Worm (Caenorhabditis elegans) whole organism, L3 larva: ENCODE results near the gene W08E12.4.
"Not testable (repeated sequence)": the region's sequence is repeated elsewhere in the genome, so short reads cannot be mapped to it uniquely, and the experiment has no call there.

Experiments
- ZK546.5 ChIP-seq: sonication (generic microtip); optimal IDR thresholded peaks from 2 replicates; lab custom pipeline; 2017; ENCODE audit warnings: missing biosample characterization, missing genetic modification characterization
- aly-2 ChIP-seq: fragments of 150-350 bp; optimal IDR thresholded peaks from 2 replicates; lab custom pipeline; 2014; ENCODE audit warnings: missing biosample characterization, missing genetic modification characterization
- ceh-16 ChIP-seq: sonication (generic microtip); optimal IDR thresholded peaks from 2 replicates; lab custom pipeline; 2017; ENCODE audit warnings: missing biosample characterization, missing genetic modification characterization
- ceh-28 ChIP-seq: fragments of 150-350 bp; optimal IDR thresholded peaks from 2 replicates; lab custom pipeline; 2014; ENCODE audit warnings: missing biosample characterization, missing genetic modification reagents, missing genetic modification characterization
- ceh-82 ChIP-seq: fragments of 150-350 bp; optimal IDR thresholded peaks from 2 replicates; lab custom pipeline; 2014; ENCODE audit warnings: missing biosample characterization, missing genetic modification characterization
- egl-27 ChIP-seq: sonication (generic microtip); optimal IDR thresholded peaks from 4 replicates; lab custom pipeline; 2017; ENCODE audit warnings: missing biosample characterization, missing genetic modification reagents, missing genetic modification characterization
- elt-2 ChIP-seq: sonication (generic microtip); optimal IDR thresholded peaks from 2 replicates; lab custom pipeline; 2016; ENCODE audit warnings: missing genetic modification reagents, mild to moderate bottlenecking, missing genetic modification characterization, missing compliant biosample characterization
- elt-3 ChIP-seq, 3 experiments: fragments of 150-350 bp in 1 of 3; sonication (generic microtip) in 2 of 3; optimal IDR thresholded peaks; 2 replicates in 2 of 3; 4 replicates in 1 of 3; lab custom pipeline; 2014 to 2017; ENCODE audit warnings: missing biosample characterization in 3 of 3, missing genetic modification characterization in 3 of 3
- fkh-10 ChIP-seq: sonication (generic microtip); optimal IDR thresholded peaks from 2 replicates; lab custom pipeline; 2017; ENCODE audit warnings: missing biosample characterization, missing genetic modification reagents, missing genetic modification characterization
- fkh-2 ChIP-seq: fragments of 150-350 bp; optimal IDR thresholded peaks from 2 replicates; lab custom pipeline; 2014; ENCODE audit warnings: missing biosample characterization, missing genetic modification reagents, missing genetic modification characterization
- fos-1 ChIP-seq: fragments of 150-350 bp; optimal IDR thresholded peaks from 2 replicates; lab custom pipeline; 2014; ENCODE audit warnings: missing biosample characterization, missing genetic modification characterization
- jun-1 ChIP-seq: fragments of 150-350 bp; optimal IDR thresholded peaks from 2 replicates; lab custom pipeline; 2014; ENCODE audit warnings: missing biosample characterization, missing genetic modification reagents, missing genetic modification characterization
- lin-15B ChIP-seq: fragments of 150-350 bp; optimal IDR thresholded peaks from 2 replicates; lab custom pipeline; 2014; ENCODE audit warnings: missing biosample characterization, missing genetic modification characterization
- lin-39 ChIP-seq: fragments of 150-350 bp; optimal IDR thresholded peaks from 2 replicates; lab custom pipeline; 2018; ENCODE audit warnings: missing biosample characterization, missing genetic modification reagents, missing genetic modification characterization
- lsy-12 ChIP-seq: sonication (generic microtip); optimal IDR thresholded peaks from 2 replicates; lab custom pipeline; 2016; ENCODE audit warnings: mild to moderate bottlenecking, missing genetic modification characterization, missing compliant biosample characterization
- mml-1 ChIP-seq: fragments of 150-350 bp; sonication (generic microtip); optimal IDR thresholded peaks from 3 replicates; lab custom pipeline; 2014; ENCODE audit warnings: missing biosample characterization, missing genetic modification characterization
- nhr-11 ChIP-seq: fragments of 150-350 bp; optimal IDR thresholded peaks from 2 replicates; lab custom pipeline; 2014; ENCODE audit warnings: missing biosample characterization, missing genetic modification characterization
- nhr-12 ChIP-seq: fragments of 150-350 bp; optimal IDR thresholded peaks from 2 replicates; lab custom pipeline; 2014; ENCODE audit warnings: missing biosample characterization, missing genetic modification characterization
- nhr-23 ChIP-seq: fragments of 150-350 bp; optimal IDR thresholded peaks from 2 replicates; lab custom pipeline; 2014; ENCODE audit warnings: missing biosample characterization, missing genetic modification reagents, missing genetic modification characterization
- nhr-237 ChIP-seq: fragments of 150-350 bp; optimal IDR thresholded peaks from 2 replicates; lab custom pipeline; 2014; ENCODE audit warnings: missing biosample characterization, missing genetic modification characterization
- nhr-28 ChIP-seq: fragments of 150-350 bp; optimal IDR thresholded peaks from 2 replicates; lab custom pipeline; 2014; ENCODE audit warnings: missing biosample characterization, missing genetic modification characterization
- nhr-43 ChIP-seq: sonication (generic microtip); optimal IDR thresholded peaks from 2 replicates; lab custom pipeline; 2016; ENCODE audit warnings: mild to moderate bottlenecking, missing genetic modification characterization, missing compliant biosample characterization; ENCODE audit not compliant: poor library complexity, severe bottlenecking
- nhr-67 ChIP-seq: fragments of 150-350 bp; optimal IDR thresholded peaks from 2 replicates; lab custom pipeline; 2014; ENCODE audit warnings: missing biosample characterization, missing genetic modification characterization
- nhr-76 ChIP-seq: fragments of 150-350 bp; sonication (generic microtip); optimal IDR thresholded peaks from 5 replicates; lab custom pipeline; 2014; ENCODE audit warnings: missing biosample characterization, missing genetic modification characterization
- pha-4 ChIP-seq: fragments of 150-350 bp; optimal IDR thresholded peaks from 2 replicates; lab custom pipeline; 2014; ENCODE audit warnings: missing biosample characterization, missing genetic modification reagents, missing genetic modification characterization
- pqm-1 ChIP-seq: fragments of 150-350 bp; optimal IDR thresholded peaks from 2 replicates; lab custom pipeline; 2017; ENCODE audit warnings: missing biosample characterization, missing genetic modification characterization, inconsistent platforms
- sea-2 ChIP-seq: fragments of 150-350 bp; sonication (generic microtip); optimal IDR thresholded peaks from 4 replicates; lab custom pipeline; 2014; ENCODE audit warnings: missing biosample characterization, missing genetic modification reagents, missing genetic modification characterization
- skn-1 ChIP-seq: fragments of 150-350 bp; optimal IDR thresholded peaks from 2 replicates; lab custom pipeline; 2014; ENCODE audit warnings: missing biosample characterization, missing genetic modification characterization
- snpc-4 ChIP-seq: fragments of 150-350 bp; optimal IDR thresholded peaks from 2 replicates; lab custom pipeline; 2014; ENCODE audit warnings: missing biosample characterization, missing genetic modification characterization
- unc-39 ChIP-seq: sonication (generic microtip); optimal IDR thresholded peaks from 4 replicates; lab custom pipeline; 2017; ENCODE audit warnings: missing biosample characterization, missing genetic modification characterization
- unc-62 ChIP-seq: fragments of 150-350 bp; sonication (generic microtip); optimal IDR thresholded peaks from 4 replicates; lab custom pipeline; 2014; ENCODE audit warnings: missing biosample characterization, missing genetic modification reagents, missing genetic modification characterization
- zag-1 ChIP-seq: fragments of 150-350 bp; optimal IDR thresholded peaks from 2 replicates; lab custom pipeline; 2014; ENCODE audit warnings: missing biosample characterization, missing genetic modification characterization
- ztf-4 ChIP-seq: fragments of 150-350 bp; optimal IDR thresholded peaks from 2 replicates; lab custom pipeline; 2014; ENCODE audit warnings: missing biosample characterization, missing genetic modification characterization

Gene W08E12.4

DNA sequence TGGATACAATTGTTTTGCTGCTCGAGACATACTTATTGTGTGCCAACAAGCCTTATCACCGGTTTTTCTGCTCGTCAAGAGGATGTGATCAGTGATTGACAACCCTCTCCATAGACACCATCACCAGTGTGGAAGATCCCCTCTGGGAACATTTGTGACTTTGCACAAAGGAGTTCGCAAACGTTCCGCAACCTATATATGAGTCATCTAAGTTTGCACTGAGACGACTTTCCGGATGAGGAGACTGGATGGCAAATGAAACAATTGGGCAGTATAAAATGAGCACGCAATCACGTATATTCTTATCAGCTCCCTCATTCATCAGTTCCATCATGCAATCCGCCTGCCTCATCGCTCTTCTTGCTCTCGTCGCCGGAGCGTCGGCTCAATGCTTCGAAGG, 1.7 kb upstream of the W08E12.4 start, which contains the start of gene W08E12.5:
TSS of gene W08E12.5 (plus strand) at position 301 of the 400 bp plus-strand sequence.
- TF ChIP-seq nhr-11 (tag; lab: Kevin White, UChicago) (no peak), fkh-10 (no peak), fkh-2 (tag; lab: Kevin White, UChicago) (no peak), elt-3 (tag; optimal IDR thresholded peaks at IDR 0.05; lab: Kevin White, UChicago) (no peak), ceh-28 (tag; lab: Kevin White, UChicago) (no peak), ztf-4 (tag; lab: Kevin White, UChicago) (no peak)

DNA sequence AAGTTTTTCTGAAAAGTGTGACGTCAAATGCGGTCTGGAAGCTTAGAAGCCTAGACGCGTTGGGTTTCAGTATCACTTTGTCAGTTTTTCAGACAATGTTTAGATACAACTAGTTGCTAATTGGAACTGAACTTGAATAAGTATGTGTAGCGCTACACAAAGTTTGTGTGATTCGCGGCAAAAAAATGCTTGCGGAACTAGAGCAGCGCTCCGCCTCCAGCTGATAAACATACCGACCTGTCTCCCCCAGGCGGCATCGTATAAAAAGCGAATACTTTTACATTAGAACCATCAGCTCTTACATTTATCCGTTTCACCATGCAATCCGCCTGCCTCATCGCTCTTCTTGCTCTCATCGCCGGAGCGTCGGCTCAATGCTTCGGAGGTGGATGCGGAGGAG, 1.5 kb downstream of the W08E12.4 start, which contains the start of gene idpp-12:
TSS of gene idpp-12 (plus strand) at position 301 of the 400 bp plus-strand sequence.
- not testable (repeated sequence) for TF ChIP-seq lsy-12 (tag; lab: Kevin White, UChicago); egl-27 (tag; lab: Kevin White, UChicago); mml-1

DNA sequence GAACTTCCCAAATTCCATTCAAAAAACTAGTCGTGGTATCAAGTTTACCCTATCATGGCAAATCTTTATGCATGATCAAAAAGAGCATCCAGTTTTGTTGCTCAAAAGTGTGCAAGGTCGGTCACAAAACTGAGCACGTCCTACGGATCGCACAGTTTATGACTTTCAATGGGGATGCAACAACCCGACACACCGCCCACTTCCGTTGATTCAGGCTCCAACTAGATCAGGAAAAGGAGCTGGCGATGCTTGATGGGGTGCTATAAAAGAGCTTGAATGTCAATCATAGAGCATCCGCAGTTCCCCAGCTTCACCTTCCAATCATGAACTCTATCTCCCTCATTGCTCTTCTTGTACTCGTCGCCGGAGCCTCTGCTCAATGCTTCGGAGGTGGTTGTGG, 3.4 kb downstream of the W08E12.4 start, which contains the start of gene W08E12.2:
TSS of gene W08E12.2 (plus strand) at position 301 of the 400 bp plus-strand sequence.
- TF ChIP-seq ceh-82 (tag; lab: Kevin White, UChicago) = no peak
- no peak for TF ChIP-seq ZK546.5
- TF ChIP-seq nhr-76 (tag; lab: Kevin White, UChicago) = no peak
- no peak for TF ChIP-seq nhr-23 (tag; lab: Kevin White, UChicago)
- TF ChIP-seq lin-15B (tag; lab: Kevin White, UChicago) = no peak
- no peak for TF ChIP-seq unc-62
- no peak for TF ChIP-seq aly-2
- no peak for TF ChIP-seq fkh-10
- no peak for TF ChIP-seq skn-1 (tag; lab: Kevin White, UChicago)
- TF ChIP-seq ceh-16 (tag; lab: Kevin White, UChicago) = no peak
- no peak for TF ChIP-seq sea-2 (GFP tag; lab: Kevin White, UChicago)
- TF ChIP-seq egl-27 (tag; lab: Kevin White, UChicago) = no peak
- no peak for TF ChIP-seq nhr-43 (tag; lab: Kevin White, UChicago)

DNA sequence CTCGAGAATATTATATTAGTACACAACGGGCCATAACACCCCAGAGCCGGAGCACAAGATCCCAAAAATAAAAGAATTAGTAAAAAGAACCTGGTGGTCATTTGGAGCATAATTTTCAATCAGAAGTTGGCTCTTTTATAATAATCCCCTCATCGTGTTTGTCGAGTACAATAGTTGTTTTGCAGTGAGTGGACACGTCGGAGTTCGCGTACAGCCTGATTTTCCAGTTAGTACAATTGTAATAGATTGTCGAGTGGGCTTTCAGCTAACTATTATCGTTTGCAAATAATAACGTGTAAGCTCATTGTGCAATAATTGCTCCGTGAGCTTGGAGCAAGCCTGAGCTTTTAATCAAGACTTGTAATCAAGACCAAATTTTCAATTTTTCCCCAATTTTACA, 5.3 kb downstream of the W08E12.4 start, which contains the start of gene W08E12.9:
TSS of gene W08E12.9 (minus strand) at position 101 of the 400 bp plus-strand sequence.
- TF ChIP-seq nhr-67 (tag; lab: Kevin White, UChicago) (no peak), jun-1 (tag; lab: Kevin White, UChicago) (no peak), ZK546.5 (no peak), ceh-28 (tag; lab: Kevin White, UChicago) (no peak), nhr-28 (tag; lab: Kevin White, UChicago) (no peak), nhr-43 (tag; lab: Kevin White, UChicago) (no peak), nhr-237 (no peak), zag-1 (tag; lab: Kevin White, UChicago) (no peak), fos-1 (tag; lab: Kevin White, UChicago) (no peak), pha-4 (no peak), elt-2 (tag; lab: Kevin White, UChicago) (no peak), fkh-2 (tag; lab: Kevin White, UChicago) (no peak), egl-27 (tag; lab: Kevin White, UChicago) (no peak), nhr-12 (no peak), snpc-4 (tag; lab: Kevin White, UChicago) (no peak), nhr-23 (tag; lab: Kevin White, UChicago) (no peak), ztf-4 (tag; lab: Kevin White, UChicago) (no peak)

DNA sequence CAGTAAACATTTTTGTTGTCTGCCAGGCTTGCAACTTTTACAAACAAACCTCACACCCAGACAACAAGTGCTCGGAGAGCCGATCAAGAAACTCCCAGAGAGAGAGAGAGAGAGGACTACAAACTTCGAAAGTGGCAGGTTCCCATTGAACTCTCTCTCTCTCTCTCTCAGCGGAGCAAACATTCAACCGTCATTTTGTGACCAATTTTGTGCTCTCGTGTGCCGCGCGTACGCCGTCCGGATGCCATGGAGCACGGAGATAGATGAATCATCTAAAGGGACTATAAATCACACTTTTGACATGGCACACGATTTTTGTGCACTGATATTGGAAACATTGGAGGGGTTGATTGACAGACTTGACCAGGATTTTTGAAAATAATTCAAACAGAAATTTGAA, 6.7 kb downstream of the W08E12.4 start:
- TF ChIP-seq pha-4 (peak; percentile 34), lin-39 (tag; lab: Kevin White, UChicago) (no peak), unc-39 (tag; lab: Kevin White, UChicago) (no peak)

DNA sequence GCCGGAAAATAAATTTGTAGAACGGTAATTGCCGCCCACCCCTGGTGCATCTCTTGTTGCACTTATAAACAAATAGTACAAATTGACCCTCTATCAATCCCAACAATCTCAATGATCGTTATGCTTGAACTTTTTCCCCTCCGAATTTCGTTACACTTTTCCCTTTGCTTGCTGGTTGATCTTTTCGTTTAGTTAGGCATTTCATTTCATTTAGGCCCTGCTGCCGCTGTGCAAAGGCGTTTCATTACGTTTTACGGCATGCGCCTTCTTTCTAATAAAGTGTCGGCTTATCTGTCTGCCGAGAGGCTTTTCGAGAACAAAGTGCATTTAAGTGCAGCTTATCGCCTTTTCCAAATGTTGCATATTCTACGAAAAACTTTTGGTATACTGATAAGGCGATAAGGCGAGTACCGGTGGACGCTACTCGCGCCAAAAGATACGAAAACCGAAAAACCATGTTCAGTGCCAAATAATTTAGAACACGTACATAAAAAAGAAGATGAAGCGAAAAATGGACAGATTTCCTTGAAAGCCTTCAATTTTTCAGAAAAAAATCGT, 8.6 kb downstream of the W08E12.4 start:
- TF ChIP-seq elt-2 (tag; lab: Kevin White, UChicago) (peak; percentile 91), pqm-1 (peak; percentile 92), snpc-4 (tag; lab: Kevin White, UChicago) (no peak)
